Fruit fly (Drosophila melanogaster) whole organism, embryonic: ENCODE data around the gene CG4577.
A peak's percentile ranks its signal among the peaks of the same experiment; 100 is the strongest.

Experiments used
- Awh ChIP-seq: fragments of 200-800 bp; sonication (Bioruptor generic); IDR thresholded peaks from 2 replicates; pipeline ENCODE4, ENCODE4 v1.3.6; 2022; ENCODE audit warnings: missing biosample characterization, missing genetic modification characterization
- CG10321 ChIP-seq: fragments of 200-800 bp; sonication (Bioruptor generic); IDR thresholded peaks from 2 replicates; pipeline ENCODE4 v1.3.6; 2022; ENCODE audit warnings: missing biosample characterization, missing genetic modification characterization
- CG10543 ChIP-seq: fragments of 200-800 bp; sonication (Bioruptor generic); optimal IDR thresholded peaks from 3 replicates; lab custom pipeline; 2017; ENCODE audit warnings: missing biosample characterization, mild to moderate bottlenecking, missing genetic modification characterization, moderate library complexity
- CG12104 ChIP-seq: fragments of 200-800 bp; sonication (Bioruptor generic); optimal IDR thresholded peaks from 3 replicates; lab custom pipeline; 2016; ENCODE audit warnings: missing biosample characterization, missing genetic modification characterization
- CG12659 ChIP-seq: fragments of 200-800 bp; sonication (Bioruptor generic); optimal IDR thresholded peaks from 3 replicates; lab custom pipeline; 2017; ENCODE audit warnings: mild to moderate bottlenecking, missing biosample characterization, missing genetic modification reagents, missing genetic modification characterization
- CG13287 ChIP-seq: fragments of 200-800 bp; sonication (Bioruptor generic); IDR thresholded peaks from 2 replicates; pipeline ENCODE4 v1.3.6; 2022; ENCODE audit warnings: missing biosample characterization, missing genetic modification characterization; ENCODE audit not compliant: partially characterized antibody
- CG13624 ChIP-seq: fragments of 200-800 bp; sonication (Bioruptor generic); optimal IDR thresholded peaks from 2 replicates; lab custom pipeline; 2016; ENCODE audit warnings: missing biosample characterization, missing genetic modification characterization
- CG14710 ChIP-seq: fragments of 200-800 bp; sonication (Bioruptor generic); optimal IDR thresholded peaks from 3 replicates; lab custom pipeline; 2019; ENCODE audit warnings: missing biosample characterization, mild to moderate bottlenecking, missing genetic modification characterization, moderate library complexity
- CG17361 ChIP-seq: fragments of 200-800 bp; sonication (Bioruptor generic); IDR thresholded peaks from 3 replicates; pipeline ENCODE4 v1.3.6; 2022; ENCODE audit warnings: missing biosample characterization, missing genetic modification characterization
- CG17568 ChIP-seq: fragments of 200-800 bp; sonication (Bioruptor generic); optimal IDR thresholded peaks from 2 replicates; lab custom pipeline; 2018; ENCODE audit warnings: missing biosample characterization, mild to moderate bottlenecking, missing genetic modification characterization, moderate library complexity
- CG2116 ChIP-seq: fragments of 200-800 bp; sonication (Bioruptor generic); optimal IDR thresholded peaks from 3 replicates; lab custom pipeline; 2018; ENCODE audit warnings: missing biosample characterization, mild to moderate bottlenecking, missing genetic modification characterization
- CG2202 ChIP-seq: fragments of 200-800 bp; sonication (Bioruptor generic); optimal IDR thresholded peaks from 2 replicates; lab custom pipeline; 2018; ENCODE audit warnings: missing biosample characterization, mild to moderate bottlenecking, missing genetic modification characterization
- CG3065 ChIP-seq: fragments of 200-800 bp; sonication (Bioruptor generic); optimal IDR thresholded peaks from 2 replicates; lab custom pipeline; 2016; ENCODE audit warnings: missing biosample characterization, missing genetic modification characterization
- CG3163 ChIP-seq: fragments of 200-800 bp; sonication (Bioruptor generic); optimal IDR thresholded peaks from 3 replicates; lab custom pipeline; 2016; ENCODE audit warnings: missing biosample characterization, missing genetic modification characterization
- CG32767 ChIP-seq: fragments of 200-800 bp; sonication (Bioruptor generic); IDR thresholded peaks from 2 replicates; pipeline ENCODE4 v1.3.6; 2022; ENCODE audit warnings: missing biosample characterization, missing genetic modification characterization
- CG3838 ChIP-seq: fragments of 200-800 bp; sonication (Bioruptor generic); optimal IDR thresholded peaks from 3 replicates; lab custom pipeline; 2016; ENCODE audit warnings: missing biosample characterization, missing genetic modification characterization
- CG6683 ChIP-seq: fragments of 200-800 bp; sonication (Bioruptor generic); optimal IDR thresholded peaks from 2 replicates; lab custom pipeline; 2017; ENCODE audit warnings: missing biosample characterization, mild to moderate bottlenecking, missing genetic modification characterization, missing genetic modification reagents
- CG7928 ChIP-seq: fragments of 200-800 bp; sonication (Bioruptor generic); optimal IDR thresholded peaks from 2 replicates; lab custom pipeline; 2017; ENCODE audit warnings: missing biosample characterization, mild to moderate bottlenecking, missing genetic modification characterization
- CG7963 ChIP-seq: fragments of 200-800 bp; sonication (Bioruptor generic); IDR thresholded peaks from 3 replicates; pipeline ENCODE4 v1.3.6; 2022; ENCODE audit warnings: missing biosample characterization, missing genetic modification characterization; ENCODE audit not compliant: partially characterized antibody
- CTCF ChIP-seq: fragments of 200-800 bp; sonication (Bioruptor generic); optimal IDR thresholded peaks from 2 replicates; lab custom pipeline; 2017; ENCODE audit warnings: missing biosample characterization, mild to moderate bottlenecking, missing genetic modification characterization, moderate library complexity
- D19A ChIP-seq: fragments of 200-800 bp; optimal IDR thresholded peaks from 3 replicates; lab custom pipeline; 2019; ENCODE audit warnings: missing biosample characterization, mild to moderate bottlenecking, missing genetic modification characterization, moderate library complexity
- Dref ChIP-seq: fragments of 200-800 bp; sonication (Bioruptor generic); IDR thresholded peaks from 2 replicates; pipeline ENCODE4 v1.3.6; 2022; ENCODE audit warnings: missing biosample characterization, missing genetic modification characterization
- ERR ChIP-seq: fragments of 200-800 bp; sonication (Bioruptor generic); optimal IDR thresholded peaks from 2 replicates; lab custom pipeline; 2016; ENCODE audit warnings: missing biosample characterization, missing genetic modification characterization
- Ets97D ChIP-seq: fragments of 200-800 bp; sonication (Bioruptor generic); optimal IDR thresholded peaks from 3 replicates; lab custom pipeline; 2016; ENCODE audit warnings: missing biosample characterization, missing genetic modification characterization
- HLH4C ChIP-seq: fragments of 200-800 bp; sonication (Bioruptor generic); IDR thresholded peaks from 3 replicates; pipeline ENCODE4 v1.3.6; 2022; ENCODE audit warnings: missing biosample characterization, missing genetic modification characterization; ENCODE audit not compliant: partially characterized antibody
- MESR4 ChIP-seq: fragments of 200-800 bp; sonication (Bioruptor generic); optimal IDR thresholded peaks from 2 replicates; lab custom pipeline; 2018; ENCODE audit warnings: missing biosample characterization, mild to moderate bottlenecking, missing genetic modification characterization, moderate library complexity
- NC2β ChIP-seq: fragments of 200-800 bp; sonication (Bioruptor generic); optimal IDR thresholded peaks from 2 replicates; lab custom pipeline; 2016; ENCODE audit warnings: missing biosample characterization, missing genetic modification characterization
- NFAT ChIP-seq: fragments of 200-800 bp; sonication (Bioruptor generic); IDR thresholded peaks from 2 replicates; pipeline ENCODE4 v1.3.6; 2022; ENCODE audit warnings: missing biosample characterization, missing genetic modification characterization
- Oaz ChIP-seq: fragments of 200-800 bp; sonication (Bioruptor generic); IDR thresholded peaks from 2 replicates; pipeline ENCODE4 v1.3.6; 2022; ENCODE audit warnings: missing biosample characterization, missing genetic modification characterization
- Ravus ChIP-seq: fragments of 200-800 bp; sonication (Bioruptor generic); IDR thresholded peaks from 2 replicates; pipeline ENCODE4 v1.3.6; 2022; ENCODE audit warnings: missing biosample characterization, missing genetic modification characterization
- Rfx ChIP-seq: fragments of 200-800 bp; sonication (Bioruptor generic); IDR thresholded peaks from 2 replicates; pipeline ENCODE4 v1.3.6; 2022; ENCODE audit warnings: missing biosample characterization, missing genetic modification characterization
- Scr ChIP-seq: fragments of 200-800 bp; sonication (Bioruptor generic); IDR thresholded peaks from 2 replicates; pipeline ENCODE4 v1.3.6; 2022; ENCODE audit warnings: missing biosample characterization, missing genetic modification characterization; ENCODE audit not compliant: partially characterized antibody
- aop ChIP-seq: fragments of 200-800 bp; sonication (Bioruptor generic); IDR thresholded peaks from 2 replicates; pipeline ENCODE4 v1.3.6; 2022; ENCODE audit warnings: missing biosample characterization, missing genetic modification characterization
- bab2 ChIP-seq: fragments of 200-800 bp; sonication (Bioruptor generic); optimal IDR thresholded peaks from 2 replicates; lab custom pipeline; 2016; ENCODE audit warnings: missing biosample characterization, missing genetic modification characterization
- bowl ChIP-seq: fragments of 200-800 bp; sonication (Bioruptor generic); IDR thresholded peaks from 2 replicates; pipeline ENCODE4 v1.3.6; 2022; ENCODE audit warnings: missing biosample characterization, missing genetic modification characterization
- cas ChIP-seq: fragments of 200-800 bp; sonication (Bioruptor generic); IDR thresholded peaks from 2 replicates; pipeline ENCODE4 v1.3.6; 2022; ENCODE audit warnings: missing biosample characterization, missing genetic modification characterization
- corto ChIP-seq: fragments of 200-800 bp; sonication (Bioruptor generic); optimal IDR thresholded peaks from 2 replicates; lab custom pipeline; 2016; ENCODE audit warnings: missing biosample characterization, mild to moderate bottlenecking, missing genetic modification characterization, moderate library complexity
- dm ChIP-seq: fragments of 200-800 bp; sonication (Bioruptor generic); optimal IDR thresholded peaks from 3 replicates; lab custom pipeline; 2016; ENCODE audit warnings: missing biosample characterization, missing genetic modification characterization
- ftz-f1 ChIP-seq: fragments of 200-800 bp; sonication (Bioruptor generic); optimal IDR thresholded peaks from 2 replicates; lab custom pipeline; 2016; ENCODE audit warnings: missing biosample characterization, missing genetic modification characterization
- gce ChIP-seq: fragments of 200-800 bp; sonication (Bioruptor generic); IDR thresholded peaks from 3 replicates; pipeline ENCODE4 v1.3.6; 2022; ENCODE audit warnings: missing biosample characterization, missing genetic modification characterization
- gcm2 ChIP-seq: fragments of 200-800 bp; sonication (Bioruptor generic); optimal IDR thresholded peaks from 2 replicates; lab custom pipeline; 2016; ENCODE audit warnings: missing biosample characterization, missing genetic modification characterization
- inv ChIP-seq: fragments of 200-800 bp; sonication (Bioruptor generic); IDR thresholded peaks from 2 replicates; pipeline ENCODE4 v1.3.6; 2022; ENCODE audit warnings: missing biosample characterization, missing genetic modification characterization; ENCODE audit not compliant: partially characterized antibody
- klu ChIP-seq: fragments of 200-800 bp; sonication (Bioruptor generic); IDR thresholded peaks from 2 replicates; pipeline ENCODE4 v1.3.6; 2022; ENCODE audit warnings: missing biosample characterization, missing genetic modification characterization
- nerfin-2 ChIP-seq: fragments of 200-800 bp; sonication (Bioruptor generic); IDR thresholded peaks from 2 replicates; pipeline ENCODE4 v1.3.6; 2022; ENCODE audit warnings: missing biosample characterization, missing genetic modification characterization; ENCODE audit not compliant: partially characterized antibody
- odd ChIP-seq: fragments of 200-800 bp; sonication (Bioruptor generic); optimal IDR thresholded peaks from 2 replicates; lab custom pipeline; 2017; ENCODE audit warnings: missing biosample characterization, mild to moderate bottlenecking, missing genetic modification characterization
- pzg ChIP-seq: fragments of 200-800 bp; sonication (Bioruptor generic); optimal IDR thresholded peaks from 3 replicates; lab custom pipeline; 2018; ENCODE audit warnings: missing biosample characterization, mild to moderate bottlenecking, missing genetic modification characterization, moderate library complexity
- run ChIP-seq: fragments of 200-800 bp; sonication (Bioruptor generic); optimal IDR thresholded peaks from 3 replicates; lab custom pipeline; 2018; ENCODE audit warnings: missing biosample characterization, mild to moderate bottlenecking, missing genetic modification characterization
- sna ChIP-seq: fragments of 200-800 bp; sonication (Bioruptor generic); IDR thresholded peaks from 2 replicates; pipeline ENCODE4 v1.3.6; 2022; ENCODE audit warnings: missing biosample characterization, missing genetic modification characterization; ENCODE audit not compliant: partially characterized antibody
- so ChIP-seq: fragments of 200-800 bp; sonication (Bioruptor generic); IDR thresholded peaks from 3 replicates; pipeline ENCODE4 v1.3.6; 2022; ENCODE audit warnings: missing biosample characterization, missing genetic modification characterization
- stwl ChIP-seq: fragments of 200-800 bp; sonication (Bioruptor generic); optimal IDR thresholded peaks from 3 replicates; lab custom pipeline; 2018; ENCODE audit warnings: missing biosample characterization, mild to moderate bottlenecking, missing genetic modification characterization, moderate library complexity
- tio ChIP-seq: fragments of 200-800 bp; sonication (Bioruptor generic); optimal IDR thresholded peaks from 2 replicates; lab custom pipeline; 2017; ENCODE audit warnings: missing biosample characterization, missing genetic modification characterization, inconsistent platforms
- vvl ChIP-seq: fragments of 200-800 bp; sonication (Bioruptor generic); IDR thresholded peaks from 2 replicates; pipeline ENCODE4 v1.3.6; 2022; ENCODE audit warnings: missing biosample characterization, missing genetic modification characterization

CG4577 gene

DNA sequence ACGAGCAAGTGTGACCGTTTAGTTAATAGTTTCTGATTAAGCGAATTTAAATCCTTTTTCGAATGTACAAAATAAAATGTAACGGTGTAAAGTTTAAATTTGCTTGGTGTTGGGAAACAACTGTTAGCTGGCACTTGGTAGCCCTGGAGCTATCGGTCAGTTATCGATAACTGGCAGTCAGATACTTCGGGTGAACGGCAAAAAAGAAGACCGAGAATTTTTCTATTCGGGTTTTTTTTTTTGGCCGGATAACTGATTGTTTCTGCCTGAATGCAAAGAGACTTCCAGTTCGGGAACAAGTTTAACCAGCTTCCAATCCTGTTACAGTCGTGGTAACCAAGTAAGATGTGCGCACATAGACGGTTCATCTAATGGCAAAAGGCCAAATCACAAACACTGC, 43.0 kb downstream of the CG4577 start, which contains the start of gene CG4896 (continued):
- peak; percentile 63 for TF ChIP-seq vvl (GFP tag; lab: Robert Waterston, UW)
- no peak for TF ChIP-seq CG12104 (GFP tag; lab: Kevin White, UChicago)
- TF ChIP-seq run (tag; lab: Kevin White, UChicago), result no peak
- TF ChIP-seq Scr (GFP tag; lab: Robert Waterston, UW), result peak; percentile 64
- TF ChIP-seq CG17361 (GFP tag; lab: Robert Waterston, UW), result no peak
- TF ChIP-seq bowl (GFP tag; lab: Robert Waterston, UW), result no peak
- TF ChIP-seq CG2202 (tag; lab: Kevin White, UChicago), result no peak
- no peak for TF ChIP-seq gce
- no peak for TF ChIP-seq bab2 (GFP tag; lab: Kevin White, UChicago)
- TF ChIP-seq stwl (tag; lab: Kevin White, UChicago), result peak; percentile 82
- TF ChIP-seq CG3163 (GFP tag; lab: Kevin White, UChicago), result no peak
- no peak for TF ChIP-seq NFAT (GFP tag; lab: Robert Waterston, UW)
- TF ChIP-seq CG13624 (GFP tag; lab: Kevin White, UChicago), result no peak
- TF ChIP-seq NC2β, result no peak
- TF ChIP-seq odd, result no peak
- TF ChIP-seq gcm2 (GFP tag; lab: Kevin White, UChicago), result no peak
- TF ChIP-seq D19A (tag; lab: Kevin White, UChicago), result no peak
- TF ChIP-seq Awh (GFP tag; lab: Robert Waterston, UW), result no peak
- no peak for TF ChIP-seq CG10321
- TF ChIP-seq CG10543 (GFP tag; lab: Kevin White, UChicago), result no peak
- no peak for TF ChIP-seq CG3838 (GFP tag; lab: Kevin White, UChicago)
- 0 out of 2 replicates have a peak, but pooled peaks have one; percentile 48 for TF ChIP-seq sna
- TF ChIP-seq CG32767 (GFP tag; lab: Robert Waterston, UW), result no peak
- no peak for TF ChIP-seq klu
- no peak for TF ChIP-seq corto (GFP tag; lab: Kevin White, UChicago)
- peak; percentile 51 for TF ChIP-seq Ets97D (GFP tag; lab: Kevin White, UChicago)
- TF ChIP-seq CG2116 (GFP tag; lab: Kevin White, UChicago), result peak; percentile 57
- TF ChIP-seq cas (GFP tag; lab: Robert Waterston, UW), result no peak
- no peak for TF ChIP-seq CG17568
- no peak for TF ChIP-seq Ravus
- TF ChIP-seq so (GFP tag; lab: Robert Waterston, UW), result no peak
- no peak for TF ChIP-seq CG3065 (GFP tag; lab: Kevin White, UChicago)
- TF ChIP-seq, all 482 proteins: peak for 77

DNA sequence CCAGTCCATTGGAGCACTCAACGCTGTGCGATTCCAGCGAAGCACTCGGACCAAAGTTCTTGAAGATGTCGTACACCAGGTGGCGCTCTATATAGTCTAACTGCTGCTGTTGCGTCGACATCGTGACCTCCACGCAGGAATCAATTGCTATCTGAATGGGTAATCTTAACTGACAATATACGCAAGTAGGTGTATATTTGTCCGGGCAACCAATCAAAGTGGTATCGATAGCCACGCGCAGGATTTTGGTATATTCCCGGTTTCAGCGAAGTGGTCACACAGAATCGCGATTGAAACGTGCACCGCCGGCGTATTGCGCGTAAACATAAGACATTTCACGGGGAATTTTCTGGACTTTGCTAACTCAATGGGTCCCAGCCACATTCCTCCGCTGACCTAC, 49.3 kb downstream of the CG4577 start, which contains the start of the genes CG5126 and Tgt:
Gene CG5126, minus strand, starts transcription at position 222 of the 400 bp plus-strand sequence.
Gene Tgt, plus strand, starts transcription at position 267 of the 400 bp plus-strand sequence.
- peak; percentile 37; the same call in 1 of the 3 replicates for TF ChIP-seq HLH4C
- peak; percentile 63 for TF ChIP-seq ftz-f1 (GFP tag; lab: Kevin White, UChicago)
- TF ChIP-seq Oaz, result 0 out of 2 replicates have a peak, but pooled peaks have one; percentile 18
- peak; percentile 55 for TF ChIP-seq MESR4 (GFP tag; lab: Kevin White, UChicago)
- TF ChIP-seq CG7928, result no peak
- TF ChIP-seq stwl (tag; lab: Kevin White, UChicago), result peak; percentile 31
- no peak for TF ChIP-seq Rfx
- peak; percentile 9 for TF ChIP-seq ERR
- TF ChIP-seq CG7963 (GFP tag; lab: Robert Waterston, UW), result peak; percentile 47; the same call in 2 of the 3 replicates
- no peak for TF ChIP-seq tio (GFP tag; lab: Kevin White, UChicago)
- peak; percentile 74 for TF ChIP-seq pzg
- TF ChIP-seq CG13287, result peak; percentile 79
- TF ChIP-seq aop (GFP tag; lab: Robert Waterston, UW), result no peak
- TF ChIP-seq CG12659 (GFP tag; lab: Kevin White, UChicago), result no peak
- TF ChIP-seq CG6683 (GFP tag; lab: Kevin White, UChicago), result no peak
- TF ChIP-seq CTCF (GFP tag; lab: Kevin White, UChicago), result peak; percentile 86
- TF ChIP-seq inv (GFP tag; lab: Robert Waterston, UW), result peak; percentile 45
- TF ChIP-seq CG14710 (tag; lab: Kevin White, UChicago), result peak; percentile 8
- TF ChIP-seq dm (GFP tag; lab: Kevin White, UChicago), result peak; percentile 51
- TF ChIP-seq Dref (GFP tag; lab: Robert Waterston, UW), result peak; percentile 69
- peak; percentile 25; the same call in 1 of the 2 replicates for TF ChIP-seq nerfin-2 (GFP tag; lab: Robert Waterston, UW)
